Fruit fly (Drosophila melanogaster) whole organism, embryonic: ENCODE measurements around the gene grass.
A peak's percentile ranks its signal among the peaks of the same experiment; 100 is the strongest.

Experiments used
- Abd-B ChIP-seq: fragments of 200-800 bp; sonication (Bioruptor generic); optimal IDR thresholded peaks from 2 replicates; lab custom pipeline; 2018; ENCODE audit warnings: missing biosample characterization, mild to moderate bottlenecking, missing genetic modification characterization, moderate library complexity
- Antp ChIP-seq: fragments of 200-800 bp; sonication (Bioruptor generic); optimal IDR thresholded peaks from 3 replicates; lab custom pipeline; 2016; ENCODE audit warnings: missing biosample characterization, missing genetic modification characterization
- Blimp-1 ChIP-seq: fragments of 200-800 bp; sonication (Bioruptor generic); optimal IDR thresholded peaks from 3 replicates; lab custom pipeline; 2018; ENCODE audit warnings: missing biosample characterization, missing genetic modification characterization, mild to moderate bottlenecking, moderate library complexity, missing genetic modification reagents
- C15 ChIP-seq: fragments of 200-800 bp; sonication (Bioruptor generic); IDR thresholded peaks from 3 replicates; pipeline ENCODE4 v1.3.6; 2022; ENCODE audit warnings: missing biosample characterization, missing genetic modification characterization
- CG12236 ChIP-seq: fragments of 200-800 bp; sonication (Bioruptor generic); optimal IDR thresholded peaks from 2 replicates; lab custom pipeline; 2016; ENCODE audit warnings: missing biosample characterization, missing genetic modification characterization
- CG14965 ChIP-seq: fragments of 200-800 bp; sonication (Bioruptor generic); optimal IDR thresholded peaks from 2 replicates; lab custom pipeline; 2016; ENCODE audit warnings: missing biosample characterization, missing genetic modification characterization, borderline replicate concordance
- CG15011 ChIP-seq: fragments of 200-800 bp; sonication (Bioruptor generic); optimal IDR thresholded peaks from 3 replicates; lab custom pipeline; 2018; ENCODE audit warnings: missing biosample characterization, mild to moderate bottlenecking, missing genetic modification characterization
- CG15269 ChIP-seq: fragments of 200-800 bp; sonication (Bioruptor generic); optimal IDR thresholded peaks from 2 replicates; lab custom pipeline; 2018; ENCODE audit warnings: missing biosample characterization, mild to moderate bottlenecking, missing genetic modification characterization, moderate library complexity
- CG15696 ChIP-seq: fragments of 200-800 bp; sonication (Bioruptor generic); optimal IDR thresholded peaks from 2 replicates; lab custom pipeline; 2019; ENCODE audit warnings: missing biosample characterization, mild to moderate bottlenecking, missing genetic modification characterization, moderate library complexity
- CG17359 ChIP-seq: fragments of 200-800 bp; sonication (Bioruptor generic); optimal IDR thresholded peaks from 3 replicates; lab custom pipeline; 2018; ENCODE audit warnings: missing biosample characterization, mild to moderate bottlenecking, missing genetic modification characterization, moderate library complexity
- CG17385 ChIP-seq: fragments of 200-800 bp; sonication (Bioruptor generic); optimal IDR thresholded peaks from 3 replicates; lab custom pipeline; 2018; ENCODE audit warnings: missing biosample characterization, mild to moderate bottlenecking, missing genetic modification characterization
- CG2120 ChIP-seq: fragments of 200-800 bp; sonication (Bioruptor generic); optimal IDR thresholded peaks from 3 replicates; lab custom pipeline; 2016; ENCODE audit warnings: missing biosample characterization, missing genetic modification characterization
- CG2199 ChIP-seq: fragments of 200-800 bp; sonication (Bioruptor generic); IDR thresholded peaks from 3 replicates; pipeline ENCODE4 v1.3.6; 2022; ENCODE audit warnings: missing biosample characterization, missing genetic modification characterization
- CG34422 ChIP-seq: fragments of 200-800 bp; sonication (Bioruptor generic); IDR thresholded peaks from 3 replicates; pipeline ENCODE4 v1.3.6; 2022; ENCODE audit warnings: missing biosample characterization, missing genetic modification characterization
- CG6791 ChIP-seq: fragments of 200-800 bp; sonication (Bioruptor generic); IDR thresholded peaks from 3 replicates; pipeline ENCODE4 v1.3.6; 2022; ENCODE audit warnings: missing biosample characterization, missing genetic modification characterization; ENCODE audit not compliant: partially characterized antibody
- CG7271 ChIP-seq: fragments of 200-800 bp; sonication (Bioruptor generic); optimal IDR thresholded peaks from 2 replicates; lab custom pipeline; 2018; ENCODE audit warnings: missing biosample characterization, mild to moderate bottlenecking, missing genetic modification characterization, moderate library complexity
- CG8924 ChIP-seq: fragments of 200-800 bp; optimal IDR thresholded peaks from 3 replicates; lab custom pipeline; 2019; ENCODE audit warnings: missing biosample characterization, mild to moderate bottlenecking, missing genetic modification characterization, moderate library complexity
- CG9215 ChIP-seq: fragments of 200-800 bp; sonication (Bioruptor generic); IDR thresholded peaks from 2 replicates; pipeline ENCODE4 v1.3.6; 2022; ENCODE audit warnings: missing biosample characterization, missing genetic modification characterization
- Dbx ChIP-seq: fragments of 200-800 bp; sonication (Bioruptor generic); IDR thresholded peaks from 3 replicates; pipeline ENCODE4 v1.3.6; 2022; ENCODE audit warnings: missing biosample characterization, missing genetic modification characterization
- Doc3 ChIP-seq: fragments of 200-800 bp; sonication (Bioruptor generic); IDR thresholded peaks from 3 replicates; pipeline ENCODE4 v1.3.6; 2022; ENCODE audit warnings: missing biosample characterization, missing genetic modification characterization; ENCODE audit not compliant: partially characterized antibody
- Hmr ChIP-seq: fragments of 200-800 bp; sonication (Bioruptor generic); optimal IDR thresholded peaks from 3 replicates; lab custom pipeline; 2017; ENCODE audit warnings: mild to moderate bottlenecking, missing biosample characterization, missing genetic modification reagents, missing genetic modification characterization
- Lim3 ChIP-seq: fragments of 200-800 bp; sonication (Bioruptor generic); IDR thresholded peaks from 2 replicates; pipeline ENCODE4 v1.3.6; 2022; ENCODE audit warnings: missing biosample characterization, missing genetic modification characterization
- Med ChIP-seq: fragments of 200-800 bp; sonication (Bioruptor generic); peaks from one replicate; lab custom pipeline; 2016; ENCODE audit warnings: missing biosample characterization, missing genetic modification characterization, mild to moderate bottlenecking, inconsistent platforms, moderate library complexity
- NC2β ChIP-seq: fragments of 200-800 bp; sonication (Bioruptor generic); optimal IDR thresholded peaks from 2 replicates; lab custom pipeline; 2016; ENCODE audit warnings: missing biosample characterization, missing genetic modification characterization
- Ptx1 ChIP-seq: fragments of 200-800 bp; sonication (Bioruptor generic); IDR thresholded peaks from 2 replicates; pipeline ENCODE4 v1.3.6; 2022; ENCODE audit warnings: missing biosample characterization, missing genetic modification characterization
- az2 ChIP-seq: fragments of 200-800 bp; sonication (Bioruptor generic); optimal IDR thresholded peaks from 3 replicates; lab custom pipeline; 2016; ENCODE audit warnings: missing biosample characterization, missing genetic modification characterization
- bbx ChIP-seq: fragments of 200-800 bp; sonication (Bioruptor generic); IDR thresholded peaks from 2 replicates; pipeline ENCODE4 v1.3.6; 2022; ENCODE audit warnings: missing biosample characterization, missing genetic modification characterization; ENCODE audit not compliant: partially characterized antibody
- chinmo ChIP-seq: fragments of 200-800 bp; sonication (Bioruptor generic); IDR thresholded peaks from 4 replicates; pipeline ENCODE4 v1.3.6; 2022; ENCODE audit warnings: missing biosample characterization, missing genetic modification characterization; ENCODE audit not compliant: partially characterized antibody
- chm ChIP-seq: fragments of 200-800 bp; sonication (Bioruptor generic); IDR thresholded peaks from 2 replicates; pipeline ENCODE4 v1.3.6; 2022; ENCODE audit warnings: missing biosample characterization, missing genetic modification characterization
- ci ChIP-seq: fragments of 200-800 bp; sonication (Bioruptor generic); IDR thresholded peaks from 3 replicates; pipeline ENCODE4 v1.3.6; 2022; ENCODE audit warnings: missing biosample characterization, missing genetic modification characterization
- dm ChIP-seq: fragments of 200-800 bp; sonication (Bioruptor generic); optimal IDR thresholded peaks from 3 replicates; lab custom pipeline; 2016; ENCODE audit warnings: missing biosample characterization, missing genetic modification characterization
- gfzf ChIP-seq: fragments of 200-800 bp; sonication (Bioruptor generic); optimal IDR thresholded peaks from 2 replicates; lab custom pipeline; 2016; ENCODE audit warnings: missing biosample characterization, mild to moderate bottlenecking, missing genetic modification characterization, moderate library complexity
- gsb-n ChIP-seq: fragments of 200-800 bp; sonication (Bioruptor generic); optimal IDR thresholded peaks from 3 replicates; lab custom pipeline; 2018; ENCODE audit warnings: missing biosample characterization, mild to moderate bottlenecking, missing genetic modification characterization
- hth ChIP-seq: fragments of >200 bp; optimal IDR thresholded peaks from 2 replicates; lab custom pipeline; 2017; ENCODE audit warnings: inconsistent platforms
- knrl ChIP-seq: fragments of 200-800 bp; sonication (Bioruptor generic); IDR thresholded peaks from 3 replicates; pipeline ENCODE4 v1.3.6; 2022; ENCODE audit warnings: missing biosample characterization, missing genetic modification characterization; ENCODE audit not compliant: partially characterized antibody
- lilli ChIP-seq: fragments of 200-800 bp; sonication (Bioruptor generic); optimal IDR thresholded peaks from 3 replicates; lab custom pipeline; 2016; ENCODE audit warnings: missing biosample characterization, missing genetic modification characterization
- lmd ChIP-seq: fragments of 200-800 bp; sonication (Bioruptor generic); IDR thresholded peaks from 2 replicates; pipeline ENCODE4 v1.3.6; 2022; ENCODE audit warnings: missing biosample characterization, missing genetic modification characterization
- mam ChIP-seq: fragments of 200-800 bp; sonication (Bioruptor generic); optimal IDR thresholded peaks from 3 replicates; lab custom pipeline; 2016; ENCODE audit warnings: missing biosample characterization, missing genetic modification characterization
- nerfin-2 ChIP-seq: fragments of 200-800 bp; sonication (Bioruptor generic); IDR thresholded peaks from 2 replicates; pipeline ENCODE4 v1.3.6; 2022; ENCODE audit warnings: missing biosample characterization, missing genetic modification characterization; ENCODE audit not compliant: partially characterized antibody
- nmo ChIP-seq: fragments of 200-800 bp; sonication (Bioruptor generic); optimal IDR thresholded peaks from 2 replicates; lab custom pipeline; 2018; ENCODE audit warnings: missing biosample characterization, mild to moderate bottlenecking, missing genetic modification characterization, moderate library complexity
- psq ChIP-seq: fragments of 200-800 bp; sonication (Bioruptor generic); optimal IDR thresholded peaks from 2 replicates; lab custom pipeline; 2017; ENCODE audit warnings: missing biosample characterization, missing genetic modification characterization
- ranshi ChIP-seq: fragments of 200-800 bp; sonication (Bioruptor generic); IDR thresholded peaks from 2 replicates; pipeline ENCODE4 v1.3.6; 2022; ENCODE audit warnings: missing biosample characterization, missing genetic modification characterization
- slou ChIP-seq: fragments of 200-800 bp; sonication (Bioruptor generic); optimal IDR thresholded peaks from 3 replicates; lab custom pipeline; 2016; ENCODE audit warnings: missing biosample characterization, missing genetic modification characterization
- stwl ChIP-seq: fragments of 200-800 bp; sonication (Bioruptor generic); optimal IDR thresholded peaks from 3 replicates; lab custom pipeline; 2018; ENCODE audit warnings: missing biosample characterization, mild to moderate bottlenecking, missing genetic modification characterization, moderate library complexity
- sug ChIP-seq: fragments of 200-800 bp; optimal IDR thresholded peaks from 2 replicates; lab custom pipeline; 2019; ENCODE audit warnings: missing biosample characterization, mild to moderate bottlenecking, missing genetic modification characterization, moderate library complexity
- ttk ChIP-seq: fragments of 200-800 bp; sonication (Bioruptor generic); IDR thresholded peaks from 2 replicates; pipeline ENCODE4 v2.1.2; 2022; ENCODE audit warnings: missing biosample characterization, missing genetic modification characterization
- unpg ChIP-seq: fragments of 200-800 bp; sonication (Bioruptor generic); optimal IDR thresholded peaks from 3 replicates; lab custom pipeline; 2018; ENCODE audit warnings: missing biosample characterization, mild to moderate bottlenecking, missing genetic modification characterization, moderate library complexity
- zen ChIP-seq: fragments of 200-800 bp; sonication (Bioruptor generic); optimal IDR thresholded peaks from 3 replicates; lab custom pipeline; 2018; ENCODE audit warnings: missing biosample characterization, mild to moderate bottlenecking, missing genetic modification characterization, moderate library complexity

grass gene

DNA sequence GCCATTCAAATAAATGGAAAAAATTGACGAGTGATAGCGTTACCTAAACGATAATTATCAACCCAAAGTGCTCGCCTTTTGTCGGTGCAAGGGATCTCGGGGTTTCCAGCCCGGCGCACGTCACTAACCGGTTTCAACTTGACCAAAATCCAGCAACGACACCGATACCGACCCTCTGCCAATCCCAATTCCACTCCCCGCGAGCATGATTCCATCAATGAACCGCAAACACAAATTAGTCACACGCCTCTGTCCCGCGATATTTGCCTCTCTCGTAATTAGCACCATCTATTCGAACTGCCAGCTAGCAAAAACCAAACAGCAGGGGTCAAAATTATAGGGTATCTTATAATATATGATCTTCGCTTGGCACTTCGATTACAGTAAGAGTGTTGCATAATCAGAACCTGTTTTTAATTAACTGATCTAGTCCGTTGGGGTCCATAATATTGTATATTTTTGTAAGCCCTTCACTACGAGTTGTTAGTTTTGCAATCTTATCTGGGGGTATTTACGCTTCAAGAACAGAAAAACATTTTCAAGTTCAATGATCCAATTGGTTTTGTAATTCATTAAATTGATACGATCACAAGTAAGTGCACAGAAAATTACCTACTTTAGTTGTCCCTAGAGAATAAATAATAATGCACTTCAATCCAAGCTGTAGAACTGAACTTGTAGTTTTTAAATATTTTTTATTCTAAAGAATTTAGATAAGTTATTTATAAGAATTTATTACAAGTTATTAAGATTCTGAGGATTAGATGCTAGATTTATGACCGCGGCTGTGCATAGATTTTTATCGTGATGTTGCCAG is 4.5 kb upstream of the grass start (continued):
- TF ChIP-seq CG15269 (tag; lab: Kevin White, UChicago) = peak; percentile 70
- TF ChIP-seq CG6791 (GFP tag; lab: Robert Waterston, UW) = no peak
- peak; percentile 43; the same call in 1 of the 3 replicates for TF ChIP-seq CG34422 (GFP tag; lab: Robert Waterston, UW)
- no peak for TF ChIP-seq CG17359 (tag; lab: Kevin White, UChicago)
- peak; percentile 35 for TF ChIP-seq gsb-n (tag; lab: Kevin White, UChicago)
- no peak for TF ChIP-seq NC2β (GFP tag; lab: Kevin White, UChicago)
- TF ChIP-seq Blimp-1 (GFP tag; lab: Kevin White, UChicago) = peak; percentile 12
- TF ChIP-seq CG17385 (GFP tag; lab: Kevin White, UChicago) = peak; percentile 54
- TF ChIP-seq Ptx1 (GFP tag; lab: Robert Waterston, UW) = peak; percentile 41; the same call in 1 of the 2 replicates
- peak; percentile 26 for TF ChIP-seq CG15011 (GFP tag; lab: Kevin White, UChicago)
- TF ChIP-seq sug (tag; lab: Kevin White, UChicago) = peak; percentile 43
- peak; percentile 78 for TF ChIP-seq Med (GFP tag; lab: Kevin White, UChicago)
- no peak for TF ChIP-seq chm (GFP tag; lab: Robert Waterston, UW)
- TF ChIP-seq ci = no peak
- no peak for TF ChIP-seq C15 (GFP tag; lab: Robert Waterston, UW)
- peak; percentile 69 for TF ChIP-seq CG2120 (GFP tag; lab: Kevin White, UChicago)
- TF ChIP-seq CG8924 (tag; lab: Kevin White, UChicago) = peak; percentile 70
- no peak for TF ChIP-seq dm (GFP tag; lab: Kevin White, UChicago)
- TF ChIP-seq Antp (GFP tag; lab: Kevin White, UChicago) = no peak
- peak; percentile 25; the same call in 1 of the 2 replicates for TF ChIP-seq ranshi (GFP tag; lab: Robert Waterston, UW)
- TF ChIP-seq CG14965 (GFP tag; lab: Kevin White, UChicago) = no peak
- peak; percentile 50 for TF ChIP-seq unpg (GFP tag; lab: Kevin White, UChicago)
- TF ChIP-seq hth = no peak
- peak; percentile 38 for TF ChIP-seq mam (GFP tag; lab: Kevin White, UChicago)
- no peak for TF ChIP-seq psq (GFP tag; lab: Kevin White, UChicago)
- no peak for TF ChIP-seq slou (GFP tag; lab: Kevin White, UChicago)
- peak; percentile 33; the same call in 1 of the 2 replicates for TF ChIP-seq lmd
- no peak for TF ChIP-seq zen
- TF ChIP-seq CG9215 (GFP tag; lab: Robert Waterston, UW) = peak; percentile 36
- no peak for TF ChIP-seq CG2199
- TF ChIP-seq nmo (GFP tag; lab: Kevin White, UChicago) = peak; percentile 5
- TF ChIP-seq Dbx (GFP tag; lab: Robert Waterston, UW) = 0 out of 3 replicates have a peak, but pooled peaks have one; percentile 12
- no peak for TF ChIP-seq nerfin-2 (GFP tag; lab: Robert Waterston, UW)
- TF ChIP-seq Hmr (GFP tag; lab: Kevin White, UChicago) = peak; percentile 79
- TF ChIP-seq chinmo (GFP tag; lab: Robert Waterston, UW) = peak; percentile 87; the same call in 2 of the 4 replicates
- no peak for TF ChIP-seq stwl (tag; lab: Kevin White, UChicago)
- TF ChIP-seq CG15696 (tag; lab: Kevin White, UChicago) = peak; percentile 28
- TF ChIP-seq ttk (GFP tag; lab: Robert Waterston, UW) = 0 out of 2 replicates have a peak, but pooled peaks have one; percentile 12
- TF ChIP-seq knrl = no peak
- TF ChIP-seq lilli (GFP tag; lab: Kevin White, UChicago) = peak; percentile 73
- no peak for TF ChIP-seq bbx (GFP tag; lab: Robert Waterston, UW)
- TF ChIP-seq gfzf = no peak
- TF ChIP-seq CG12236 = no peak
- peak; percentile 12 for TF ChIP-seq az2
- TF ChIP-seq CG7271 (tag; lab: Kevin White, UChicago) = no peak
- no peak for TF ChIP-seq Lim3
- no peak for TF ChIP-seq Abd-B (GFP tag; lab: Kevin White, UChicago)
- TF ChIP-seq Doc3 (GFP tag; lab: Robert Waterston, UW) = no peak
